Worm (Caenorhabditis elegans) whole organism, L1 larva: ENCODE data around the gene erfa-1.

Experiments
- C16A3.4 ChIP-seq: fragments of 150-350 bp; optimal IDR thresholded peaks from 2 replicates; lab custom pipeline; 2014; ENCODE audit warnings: missing biosample characterization, missing genetic modification characterization
- C34B4.2 ChIP-seq: sonication (generic microtip); optimal IDR thresholded peaks from 2 replicates; lab custom pipeline; 2017; ENCODE audit warnings: mild to moderate bottlenecking, missing genetic modification characterization, missing compliant biosample characterization
- F16B12.6 ChIP-seq: fragments of 150-350 bp; optimal IDR thresholded peaks from 2 replicates; lab custom pipeline; 2014; ENCODE audit warnings: missing biosample characterization, missing genetic modification characterization
- Y116A8C.19 ChIP-seq: sonication (generic microtip); optimal IDR thresholded peaks from 2 replicates; lab custom pipeline; 2016; ENCODE audit warnings: missing compliant biosample characterization, missing genetic modification characterization, borderline replicate concordance
- alr-1 ChIP-seq: fragments of 200-800 bp; sonication (Bioruptor generic); optimal IDR thresholded peaks from 2 replicates; lab custom pipeline; 2018; ENCODE audit warnings: borderline replicate concordance, mild to moderate bottlenecking, missing genetic modification characterization, missing compliant biosample characterization
- blmp-1 ChIP-seq: fragments of 150-350 bp; optimal IDR thresholded peaks from 2 replicates; lab custom pipeline; 2014; ENCODE audit warnings: missing biosample characterization, missing genetic modification characterization
- ceh-8 ChIP-seq: fragments of 200-800 bp; sonication (Bioruptor generic); optimal IDR thresholded peaks from 2 replicates; lab custom pipeline; 2018; ENCODE audit warnings: mild to moderate bottlenecking, missing genetic modification characterization, moderate library complexity, missing compliant biosample characterization
- ceh-82 ChIP-seq, 3 experiments: fragments of 150-350 bp in 1 of 3; sonication (generic microtip) in 2 of 3; optimal IDR thresholded peaks; 2 replicates each; lab custom pipeline; 2014 to 2017; ENCODE audit warnings: missing biosample characterization in 3 of 3, missing genetic modification characterization in 3 of 3
- ceh-88 ChIP-seq: fragments of 200-800 bp; sonication (Bioruptor generic); IDR thresholded peaks from 2 replicates; pipeline ENCODE4 v1.3.6; 2022; ENCODE audit warnings: missing genetic modification characterization, missing compliant biosample characterization
- ces-1 ChIP-seq: fragments of 150-350 bp; optimal IDR thresholded peaks from 2 replicates; lab custom pipeline; 2014; ENCODE audit warnings: missing biosample characterization, missing genetic modification reagents, missing genetic modification characterization
- dpl-1 ChIP-seq, 3 experiments: fragments of 150-350 bp in 2 of 3; sonication (generic microtip) in 1 of 3; optimal IDR thresholded peaks; 2 replicates each; lab custom pipeline; 2014 to 2017; ENCODE audit warnings: missing biosample characterization in 3 of 3, missing genetic modification characterization in 3 of 3, missing genetic modification reagents in 3 of 3
- dsc-1 ChIP-seq: sonication (generic microtip); optimal IDR thresholded peaks from 2 replicates; lab custom pipeline; 2016; ENCODE audit warnings: mild to moderate bottlenecking, missing genetic modification characterization, missing compliant biosample characterization
- efl-1 ChIP-seq, 4 experiments: fragments of 150-350 bp; optimal IDR thresholded peaks in 3 of 4; peaks in 1 of 4; 1 replicate in 1 of 4; 2 replicates in 3 of 4; lab custom pipeline; 2014; ENCODE audit warnings: missing biosample characterization in 2 of 4, missing genetic modification characterization in 2 of 4, missing genetic modification reagents in 2 of 4
- efl-3 ChIP-seq: fragments of 200-800 bp; sonication (Bioruptor generic); optimal IDR thresholded peaks from 2 replicates; lab custom pipeline; 2018; ENCODE audit warnings: mild to moderate bottlenecking, missing genetic modification characterization, missing compliant biosample characterization
- egl-13 ChIP-seq: sonication (generic microtip); optimal IDR thresholded peaks from 2 replicates; lab custom pipeline; 2016; ENCODE audit warnings: missing genotype, missing genetic modification reagents, missing genetic modification characterization, missing compliant biosample characterization
- elt-3 ChIP-seq, 6 experiments: fragments of 150-350 bp in 1 of 6; sonication (generic microtip); optimal IDR thresholded peaks; 2 replicates each; lab custom pipeline; 2017 to 2018; ENCODE audit warnings: missing biosample characterization in 6 of 6, missing genetic modification characterization in 6 of 6, inconsistent platforms in 1 of 6
- fkh-10 ChIP-seq: sonication (generic microtip); optimal IDR thresholded peaks from 2 replicates; lab custom pipeline; 2017; ENCODE audit warnings: missing biosample characterization, missing genetic modification reagents, missing genetic modification characterization
- fkh-4 ChIP-seq: sonication (generic microtip); optimal IDR thresholded peaks from 2 replicates; lab custom pipeline; 2016; ENCODE audit warnings: missing compliant biosample characterization, missing genetic modification characterization, borderline replicate concordance
- fkh-8 ChIP-seq: sonication (generic microtip); optimal IDR thresholded peaks from 2 replicates; lab custom pipeline; 2016; ENCODE audit warnings: mild to moderate bottlenecking, missing genetic modification characterization, missing compliant biosample characterization
- hlh-4 ChIP-seq: sonication (generic microtip); optimal IDR thresholded peaks from 2 replicates; lab custom pipeline; 2016; ENCODE audit warnings: mild to moderate bottlenecking, missing genetic modification characterization, missing compliant biosample characterization
- hpl-2 ChIP-seq: fragments of 150-350 bp; optimal IDR thresholded peaks from 2 replicates; lab custom pipeline; 2014; ENCODE audit warnings: missing biosample characterization, missing genetic modification reagents, missing genetic modification characterization
- irx-1 ChIP-seq: sonication (generic microtip); optimal IDR thresholded peaks from 2 replicates; lab custom pipeline; 2016; ENCODE audit warnings: missing genetic modification characterization, missing compliant biosample characterization
- isw-1 ChIP-seq: fragments of 200-800 bp; sonication (Bioruptor generic); IDR thresholded peaks from 2 replicates; pipeline ENCODE4 v1.3.6; 2022; ENCODE audit warnings: missing genetic modification characterization, missing compliant biosample characterization
- jun-1 ChIP-seq: fragments of 150-350 bp; optimal IDR thresholded peaks from 2 replicates; lab custom pipeline; 2014; ENCODE audit warnings: missing biosample characterization, missing genetic modification reagents, missing genetic modification characterization
- lin-35 ChIP-seq, 2 experiments: fragments of 150-350 bp; optimal IDR thresholded peaks; 2 replicates each; lab custom pipeline; 2014; ENCODE audit warnings: missing biosample characterization in 2 of 2, missing genetic modification characterization in 2 of 2, missing genetic modification reagents in 2 of 2
- lin-39 ChIP-seq: fragments of 150-350 bp; optimal IDR thresholded peaks from 2 replicates; lab custom pipeline; 2014; ENCODE audit warnings: missing biosample characterization, missing genetic modification reagents, missing genetic modification characterization
- lir-3 ChIP-seq: sonication (generic microtip); optimal IDR thresholded peaks from 2 replicates; lab custom pipeline; 2016; ENCODE audit warnings: mild to moderate bottlenecking, missing genetic modification characterization, moderate library complexity, missing compliant biosample characterization; ENCODE audit not compliant: poor library complexity
- mab-9 ChIP-seq: fragments of 200-800 bp; sonication (Bioruptor generic); IDR thresholded peaks from 2 replicates; pipeline ENCODE4 v1.3.6; 2022; ENCODE audit warnings: missing genetic modification reagents, missing genetic modification characterization, missing compliant biosample characterization
- mdl-1 ChIP-seq, 2 experiments: fragments of 150-350 bp; optimal IDR thresholded peaks; 2 replicates each; lab custom pipeline; 2014 to 2017; ENCODE audit warnings: missing biosample characterization in 2 of 2, missing genetic modification characterization in 2 of 2, inconsistent platforms in 1 of 2
- mep-1 ChIP-seq: fragments of 150-350 bp; optimal IDR thresholded peaks from 2 replicates; lab custom pipeline; 2014; ENCODE audit warnings: missing biosample characterization, missing genetic modification characterization
- nhr-12 ChIP-seq: sonication (generic microtip); optimal IDR thresholded peaks from 2 replicates; lab custom pipeline; 2017; ENCODE audit warnings: missing biosample characterization, missing genetic modification characterization
- nhr-19 ChIP-seq: fragments of 200-800 bp; sonication (Bioruptor generic); conservative IDR thresholded peaks from 2 replicates; pipeline ENCODE4 v1.3.6; 2022; ENCODE audit warnings: missing genetic modification characterization, missing compliant biosample characterization
- nhr-47 ChIP-seq: sonication (generic microtip); optimal IDR thresholded peaks from 2 replicates; lab custom pipeline; 2016; ENCODE audit warnings: mild to moderate bottlenecking, missing genetic modification characterization, moderate library complexity, missing compliant biosample characterization
- nhr-76 ChIP-seq: sonication (generic microtip); optimal IDR thresholded peaks from 2 replicates; lab custom pipeline; 2017; ENCODE audit warnings: missing biosample characterization, missing genetic modification characterization
- nhr-77 ChIP-seq: fragments of 150-350 bp; optimal IDR thresholded peaks from 2 replicates; lab custom pipeline; 2014; ENCODE audit warnings: missing biosample characterization, missing genetic modification characterization
- nhr-90 ChIP-seq: sonication (generic microtip); optimal IDR thresholded peaks from 2 replicates; lab custom pipeline; 2016; ENCODE audit warnings: mild to moderate bottlenecking, missing genetic modification characterization, missing compliant biosample characterization; ENCODE audit not compliant: poor library complexity
- pqm-1 ChIP-seq: sonication (generic microtip); optimal IDR thresholded peaks from 3 replicates; lab custom pipeline; 2017; ENCODE audit warnings: missing biosample characterization, missing genetic modification characterization
- rnt-1 ChIP-seq: sonication (generic microtip); optimal IDR thresholded peaks from 2 replicates; lab custom pipeline; 2016; ENCODE audit warnings: mild to moderate bottlenecking, missing genetic modification characterization, moderate library complexity, missing compliant biosample characterization
- snu-23 ChIP-seq: sonication (generic microtip); optimal IDR thresholded peaks from 2 replicates; lab custom pipeline; 2016; ENCODE audit warnings: missing genetic modification characterization, missing compliant biosample characterization
- sptf-1 ChIP-seq: fragments of 150-350 bp; optimal IDR thresholded peaks from 2 replicates; lab custom pipeline; 2014; ENCODE audit warnings: missing biosample characterization, missing genetic modification characterization
- swsn-7 ChIP-seq: sonication (generic microtip); optimal IDR thresholded peaks from 2 replicates; lab custom pipeline; 2016; ENCODE audit warnings: missing genetic modification characterization, missing compliant biosample characterization
- tbx-2 ChIP-seq: sonication (generic microtip); optimal IDR thresholded peaks from 2 replicates; lab custom pipeline; 2016; ENCODE audit warnings: missing genetic modification characterization, missing compliant biosample characterization
- unc-130 ChIP-seq: fragments of 150-350 bp; optimal IDR thresholded peaks from 2 replicates; lab custom pipeline; 2017; ENCODE audit warnings: missing biosample characterization, missing genetic modification characterization, inconsistent platforms
- unc-30 ChIP-seq: sonication (generic microtip); optimal IDR thresholded peaks from 2 replicates; lab custom pipeline; 2017; ENCODE audit warnings: missing biosample characterization, missing genetic modification characterization
- unc-62 ChIP-seq: fragments of 150-350 bp; optimal IDR thresholded peaks from 2 replicates; lab custom pipeline; 2014; ENCODE audit warnings: missing biosample characterization, missing genetic modification reagents, missing genetic modification characterization
- unc-86 ChIP-seq: sonication (generic microtip); optimal IDR thresholded peaks from 2 replicates; lab custom pipeline; 2016; ENCODE audit warnings: missing genetic modification characterization, missing compliant biosample characterization
- vab-15 ChIP-seq: sonication (generic microtip); optimal IDR thresholded peaks from 2 replicates; lab custom pipeline; 2017; ENCODE audit warnings: missing genotype, mild to moderate bottlenecking, missing genetic modification characterization, missing compliant biosample characterization
- xbp-1 ChIP-seq: sonication (generic microtip); optimal IDR thresholded peaks from 2 replicates; lab custom pipeline; 2016; ENCODE audit warnings: missing genetic modification characterization, missing compliant biosample characterization
- zag-1 ChIP-seq: fragments of 150-350 bp; optimal IDR thresholded peaks from 2 replicates; lab custom pipeline; 2014; ENCODE audit warnings: missing biosample characterization, missing genetic modification characterization
- zip-4 ChIP-seq: fragments of 200-800 bp; sonication (Bioruptor generic); optimal IDR thresholded peaks from 2 replicates; lab custom pipeline; 2018; ENCODE audit warnings: mild to moderate bottlenecking, missing genetic modification characterization, moderate library complexity, missing compliant biosample characterization
- ztf-4 ChIP-seq: fragments of 150-350 bp; optimal IDR thresholded peaks from 2 replicates; lab custom pipeline; 2014; ENCODE audit warnings: missing biosample characterization, missing genetic modification characterization

Gene erfa-1

ce11 chrV:6430526-6431371 is 3.2 kb upstream of the erfa-1 start (continued):
- peak; percentile 3 for TF ChIP-seq snu-23
- no peak for TF ChIP-seq jun-1 (tag; lab: Kevin White, UChicago)
- TF ChIP-seq rnt-1 (tag; lab: Kevin White, UChicago) = peak; percentile 15
- TF ChIP-seq hlh-4 (tag; lab: Kevin White, UChicago) = no peak
- no peak for TF ChIP-seq zip-4 (GFP tag; lab: Kevin White, UChicago)
- no peak for TF ChIP-seq ceh-8
- no peak for TF ChIP-seq ceh-88 (GFP tag; lab: Robert Waterston, UW)
- peak in 1 of 2 experiments; percentile 16 for TF ChIP-seq lin-35 (GFP tag; optimal IDR thresholded peaks at IDR 0.05; lab: Kevin White, UChicago)
- TF ChIP-seq ztf-4 (tag; lab: Kevin White, UChicago) = no peak
- TF ChIP-seq swsn-7 (tag; lab: Kevin White, UChicago) = no peak
- TF ChIP-seq lin-39 = no peak
- TF ChIP-seq irx-1 (tag; lab: Kevin White, UChicago) = no peak
- no peak for TF ChIP-seq mab-9
- TF ChIP-seq unc-86 (tag; lab: Kevin White, UChicago) = no peak
- TF ChIP-seq zag-1 (tag; lab: Kevin White, UChicago) = no peak
- no peak for TF ChIP-seq fkh-10
- no peak for TF ChIP-seq mep-1 (tag; lab: Kevin White, UChicago)
- no peak for TF ChIP-seq alr-1 (tag; lab: Kevin White, UChicago)
- TF ChIP-seq ces-1 (GFP tag; lab: Kevin White, UChicago) = no peak
- no peak for TF ChIP-seq ceh-82 (tag; optimal IDR thresholded peaks at IDR 0.05; lab: Kevin White, UChicago)
- TF ChIP-seq hpl-2 (GFP tag; lab: Kevin White, UChicago) = no peak
- TF ChIP-seq unc-130 (tag; lab: Kevin White, UChicago) = no peak
- TF ChIP-seq tbx-2 (tag; lab: Kevin White, UChicago) = no peak
- TF ChIP-seq sptf-1 (tag; lab: Kevin White, UChicago) = no peak
- TF ChIP-seq Y116A8C.19 = no peak
- no peak for TF ChIP-seq nhr-19
- TF ChIP-seq vab-15 (tag; lab: Kevin White, UChicago) = no peak
- no peak for TF ChIP-seq fkh-8 (tag; lab: Kevin White, UChicago)
- no peak for TF ChIP-seq egl-13 (tag; lab: Kevin White, UChicago)
- TF ChIP-seq efl-3 (GFP tag; lab: Kevin White, UChicago) = no peak
- TF ChIP-seq efl-1 (optimal IDR thresholded peaks at IDR 0.05; lab: Kevin White, UChicago) = no peak
- TF ChIP-seq efl-1 (GFP tag; optimal IDR thresholded peaks at IDR 0.05 in 1 of 2; lab: Kevin White, UChicago) = peak in 1 of 2 experiments; percentile 16
- TF ChIP-seq blmp-1 (tag; lab: Kevin White, UChicago) = peak; percentile 92
- no peak for TF ChIP-seq nhr-76 (tag; lab: Kevin White, UChicago)
- no peak for TF ChIP-seq lir-3
- TF ChIP-seq C34B4.2 (tag; lab: Kevin White, UChicago) = no peak
- TF ChIP-seq nhr-47 = no peak
- TF ChIP-seq xbp-1 (tag; lab: Kevin White, UChicago) = no peak
- no peak for TF ChIP-seq unc-62 (GFP tag; lab: Kevin White, UChicago)
- TF ChIP-seq pqm-1 (tag; lab: Kevin White, UChicago) = no peak
- TF ChIP-seq mdl-1 (tag; optimal IDR thresholded peaks at IDR 0.05; lab: Kevin White, UChicago) = no peak
- peak in 2 of 6 experiments; percentile 3 to 24 for TF ChIP-seq elt-3 (tag; optimal IDR thresholded peaks at IDR 0.05; lab: Kevin White, UChicago)
- no peak for TF ChIP-seq nhr-12 (tag; lab: Kevin White, UChicago)
- no peak for TF ChIP-seq fkh-4 (tag; lab: Kevin White, UChicago)
- TF ChIP-seq unc-30 (tag; lab: Kevin White, UChicago) = no peak
- TF ChIP-seq isw-1 = no peak
- no peak for TF ChIP-seq C16A3.4 (tag; lab: Kevin White, UChicago)
- TF ChIP-seq dsc-1 (tag; lab: Kevin White, UChicago) = no peak
- no peak for TF ChIP-seq dpl-1 (GFP tag; optimal IDR thresholded peaks at IDR 0.05; lab: Kevin White, UChicago)
- peak; percentile 33 for TF ChIP-seq nhr-90 (tag; lab: Kevin White, UChicago)
- no peak for TF ChIP-seq F16B12.6 (tag; lab: Kevin White, UChicago)
- no peak for TF ChIP-seq nhr-77 (tag; lab: Kevin White, UChicago)
